Fruit fly (Drosophila melanogaster): ENCODE measurements around the gene CG11854.

The CG11854 gene

DNA sequence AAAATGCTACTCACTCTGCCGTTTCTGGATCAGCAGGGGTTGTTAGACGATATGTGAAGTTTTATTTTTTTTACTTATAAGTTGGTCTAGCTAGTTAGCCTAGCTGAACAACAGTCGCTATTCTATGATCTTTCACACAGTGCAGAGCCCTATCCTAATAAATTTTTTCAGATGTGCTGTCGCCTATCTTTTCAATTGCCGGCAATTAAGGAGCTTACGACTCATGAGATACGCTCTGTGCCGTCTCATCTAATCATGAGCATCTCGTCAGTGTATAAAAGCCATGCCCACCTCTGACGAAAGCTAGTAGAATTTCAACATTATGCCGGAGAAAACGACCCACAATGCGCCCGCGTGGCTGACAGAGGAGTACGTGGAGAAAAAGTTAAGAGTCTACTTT, 28.1 kb downstream of the CG11854 start, which contains the start of the genes CG11889 and CG11891:
Gene CG11889, plus strand, starts transcription at position 301 of the 400 bp plus-strand sequence.
Gene CG11891, plus strand, starts transcription at position 301 of the 400 bp plus-strand sequence.
- TF ChIP-seq tai (GFP tag; optimal IDR thresholded peaks at IDR 0.05) (no peak), GATAd (GFP tag; optimal IDR thresholded peaks at IDR 0.05) (no peak), pan (optimal IDR thresholded peaks at IDR 0.05) (no peak), N (GFP tag; optimal IDR thresholded peaks at IDR 0.05) (no peak), Dif (GFP tag; optimal IDR thresholded peaks at IDR 0.05; ENCODE audit: partially characterized antibody) (no peak)

DNA sequence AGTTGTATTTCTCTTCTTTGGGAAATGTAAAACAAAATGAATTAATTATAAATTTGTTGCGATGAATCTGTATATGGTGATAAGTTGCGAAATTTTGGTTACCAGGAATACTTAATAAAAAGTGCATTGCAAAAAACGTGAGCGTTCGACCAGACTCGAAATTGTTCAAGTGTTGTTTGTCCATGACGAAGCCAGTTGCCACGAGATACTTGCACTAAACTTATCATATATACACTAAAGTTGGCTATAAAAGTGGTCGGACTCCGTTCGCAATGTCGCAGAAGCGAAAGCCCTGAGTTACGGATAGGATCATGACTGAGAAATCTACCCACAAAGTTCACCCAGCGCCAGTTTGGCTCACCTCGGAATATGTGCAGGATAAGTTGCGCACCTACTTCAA, 31.7 kb downstream of the CG11854 start, which contains the start of gene CG11878:
Gene CG11878, plus strand, starts transcription at position 301 of the 400 bp plus-strand sequence.
- no peak for TF ChIP-seq fru (GFP tag; optimal IDR thresholded peaks at IDR 0.05)
- no peak for TF ChIP-seq CG32264 (GFP tag; optimal IDR thresholded peaks at IDR 0.05)
- no peak for TF ChIP-seq dsf (GFP tag; optimal IDR thresholded peaks at IDR 0.05; ENCODE audit: borderline replicate concordance)
- no peak for TF ChIP-seq N (GFP tag; optimal IDR thresholded peaks at IDR 0.05)
- TF ChIP-seq woc (GFP tag; optimal IDR thresholded peaks at IDR 0.05), result no peak
- no peak for TF ChIP-seq CG9705 (GFP tag; optimal IDR thresholded peaks at IDR 0.05)
- TF ChIP-seq rgr (GFP tag; optimal IDR thresholded peaks at IDR 0.05), result no peak

DNA sequence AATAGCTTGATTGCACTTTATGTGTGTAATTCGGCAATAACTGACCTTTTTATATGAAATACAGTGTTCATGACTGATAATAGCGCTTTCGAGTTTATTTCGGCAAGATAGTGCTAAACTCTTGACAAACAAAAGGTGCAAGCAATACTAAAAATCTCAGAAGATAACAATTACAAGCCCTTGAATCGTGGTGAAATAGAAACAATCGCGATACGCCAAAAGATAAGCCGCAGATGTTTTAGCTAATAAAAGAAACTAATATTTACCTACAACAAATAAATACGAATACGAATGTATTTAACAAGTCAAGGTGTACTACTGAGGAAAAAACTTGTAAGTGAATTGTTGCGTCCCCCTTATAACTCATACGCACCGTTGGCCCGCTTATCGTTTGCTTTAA, 33.5 kb downstream of the CG11854 start:
- TF ChIP-seq Hr83 (GFP tag; optimal IDR thresholded peaks at IDR 0.05; ENCODE audit: poor library complexity, severe bottlenecking) (no peak), ey (GFP tag; optimal IDR thresholded peaks at IDR 0.05) (no peak), CG32264 (GFP tag; optimal IDR thresholded peaks at IDR 0.05) (no peak), Sp1 (GFP tag; optimal IDR thresholded peaks at IDR 0.05) (no peak), HLH106 (tag; optimal IDR thresholded peaks at IDR 0.05) (no peak), OdsH (GFP tag; optimal IDR thresholded peaks at IDR 0.05) (no peak), dmrt93B (GFP tag; optimal IDR thresholded peaks at IDR 0.05) (no peak), rgr (GFP tag; optimal IDR thresholded peaks at IDR 0.05) (no peak), psq (GFP tag; optimal IDR thresholded peaks at IDR 0.05) (no peak), pan (optimal IDR thresholded peaks at IDR 0.05) (no peak), Vsx2 (GFP tag; optimal IDR thresholded peaks at IDR 0.05; ENCODE audit: partially characterized antibody) (no peak), Mio (GFP tag; optimal IDR thresholded peaks at IDR 0.05) (no peak), Hr78 (GFP tag; optimal IDR thresholded peaks at IDR 0.05) (no peak), Rel (GFP tag; optimal IDR thresholded peaks at IDR 0.05) (no peak), Rel (tag; optimal IDR thresholded peaks at IDR 0.05) (no peak), CrebA (GFP tag; optimal IDR thresholded peaks at IDR 0.05; ENCODE audit: borderline replicate concordance) (no peak), sv (GFP tag; optimal IDR thresholded peaks at IDR 0.05) (no peak), usp (GFP tag; optimal IDR thresholded peaks at IDR 0.05) (no peak), Myc (optimal IDR thresholded peaks at IDR 0.05) (no peak), woc (GFP tag; optimal IDR thresholded peaks at IDR 0.05) (no peak), Dfd (GFP tag; optimal IDR thresholded peaks at IDR 0.05) (no peak)

DNA sequence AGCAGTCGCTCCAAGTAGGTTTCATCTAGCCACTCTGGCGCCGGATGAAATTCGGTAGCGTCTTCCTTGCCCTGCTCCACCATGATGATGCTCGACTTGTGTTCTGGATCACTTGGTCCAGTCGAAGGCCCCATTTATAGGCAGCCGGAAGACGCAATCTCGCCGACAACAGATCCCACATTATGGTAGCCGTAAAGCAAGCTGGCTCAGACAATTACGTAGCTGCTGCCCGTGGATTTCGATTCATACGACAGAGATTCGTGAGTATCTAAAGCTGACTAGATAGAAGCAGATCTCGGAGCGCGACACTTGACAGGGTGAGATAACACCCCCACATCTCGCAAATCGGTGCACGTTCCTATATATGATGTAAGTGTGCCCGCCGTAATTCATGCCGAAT, 35.3 kb downstream of the CG11854 start, which contains the start of gene CG10513:
Gene CG10513, minus strand, starts transcription at position 101 of the 400 bp plus-strand sequence.
- TF ChIP-seq foxo (GFP tag; optimal IDR thresholded peaks at IDR 0.05) (no peak), h (GFP tag; optimal IDR thresholded peaks at IDR 0.05) (no peak), Abd-B (GFP tag; optimal IDR thresholded peaks at IDR 0.05) (no peak), GATAd (GFP tag; optimal IDR thresholded peaks at IDR 0.05) (no peak), Dfd (GFP tag; optimal IDR thresholded peaks at IDR 0.05) (no peak), usp (GFP tag; optimal IDR thresholded peaks at IDR 0.05) (no peak), dmrt93B (GFP tag; optimal IDR thresholded peaks at IDR 0.05) (no peak), Hr78 (GFP tag; optimal IDR thresholded peaks at IDR 0.05) (no peak), brk (GFP tag; optimal IDR thresholded peaks at IDR 0.05) (no peak), sv (GFP tag; optimal IDR thresholded peaks at IDR 0.05) (no peak), tai (GFP tag; optimal IDR thresholded peaks at IDR 0.05) (no peak), Myc (optimal IDR thresholded peaks at IDR 0.05) (no peak), CG9705 (GFP tag; optimal IDR thresholded peaks at IDR 0.05) (no peak), Dif (GFP tag; optimal IDR thresholded peaks at IDR 0.05; ENCODE audit: partially characterized antibody) (no peak), Jra (GFP tag; optimal IDR thresholded peaks at IDR 0.05) (no peak), Rel (GFP tag; optimal IDR thresholded peaks at IDR 0.05) (no peak), Rel (tag; optimal IDR thresholded peaks at IDR 0.05) (no peak), Hr83 (GFP tag; optimal IDR thresholded peaks at IDR 0.05; ENCODE audit: poor library complexity, severe bottlenecking) (no peak), lola (GFP tag; optimal IDR thresholded peaks at IDR 0.05) (no peak), Vsx2 (GFP tag; optimal IDR thresholded peaks at IDR 0.05; ENCODE audit: partially characterized antibody) (no peak), Sp1 (GFP tag; optimal IDR thresholded peaks at IDR 0.05) (no peak)
